Worm (Caenorhabditis elegans): ENCODE data around the gene haf-3.

- TF ChIP-seq ama-1 (optimal IDR thresholded peaks at IDR 0.05) = no peak
- no peak for TF ChIP-seq lsy-2 (tag; optimal IDR thresholded peaks at IDR 0.05)
- no peak for TF ChIP-seq zag-1 (tag; optimal IDR thresholded peaks at IDR 0.05)
- TF ChIP-seq fos-1 (tag; optimal IDR thresholded peaks at IDR 0.05) = no peak
- no peak for TF ChIP-seq egl-27 (tag; optimal IDR thresholded peaks at IDR 0.05)
- TF ChIP-seq ets-5 (GFP tag; IDR thresholded peaks at IDR 0.05) = no peak
- no peak for TF ChIP-seq mep-1 (tag; optimal IDR thresholded peaks at IDR 0.05)
- no peak for TF ChIP-seq skn-1 (tag; optimal IDR thresholded peaks at IDR 0.05)
- no peak for TF ChIP-seq nhr-77 (tag; optimal IDR thresholded peaks at IDR 0.05)
These were observed 44.5 kb upstream of the haf-3 start, which contains the start of gene F54B8.1 for ce11 chrV:15810446-15810845.
